Worm (Caenorhabditis elegans) whole organism, L4 larva: ENCODE data around the gene ssq-4.

Experiments used
- T20F7.1 ChIP-seq: fragments of 200-800 bp; sonication (Bioruptor generic); optimal IDR thresholded peaks from 2 replicates; lab custom pipeline; 2018; ENCODE audit warnings: mild to moderate bottlenecking, missing genetic modification characterization, missing compliant biosample characterization
- ZK337.2 ChIP-seq: fragments of 200-800 bp; sonication (Bioruptor generic); IDR thresholded peaks from 2 replicates; pipeline ENCODE4 v1.3.6; 2022; ENCODE audit warnings: missing genetic modification reagents, missing genetic modification characterization, missing compliant biosample characterization
- egl-27 ChIP-seq: sonication (generic microtip); optimal IDR thresholded peaks from 3 replicates; lab custom pipeline; 2017; ENCODE audit warnings: missing biosample characterization, missing genetic modification reagents, missing genetic modification characterization
- lim-7 ChIP-seq: fragments of 200-800 bp; sonication (Bioruptor generic); IDR thresholded peaks from 2 replicates; pipeline ENCODE4 v1.3.6; 2022; ENCODE audit warnings: missing genetic modification characterization, missing compliant biosample characterization
- lin-15B ChIP-seq: fragments of 150-350 bp; sonication (generic microtip); optimal IDR thresholded peaks from 3 replicates; lab custom pipeline; 2014; ENCODE audit warnings: missing biosample characterization, missing genetic modification characterization
- lin-39 ChIP-seq: fragments of 150-350 bp; optimal IDR thresholded peaks from 2 replicates; lab custom pipeline; 2014; ENCODE audit warnings: missing biosample characterization, missing genetic modification reagents, missing genetic modification characterization
- skn-1 ChIP-seq: fragments of 150-350 bp; optimal IDR thresholded peaks from 2 replicates; lab custom pipeline; 2014; ENCODE audit warnings: missing biosample characterization, missing genetic modification characterization
- unc-130 ChIP-seq: sonication (generic microtip); optimal IDR thresholded peaks from 2 replicates; lab custom pipeline; 2016; ENCODE audit warnings: missing genetic modification reagents, missing genetic modification characterization, missing compliant biosample characterization

- TF ChIP-seq T20F7.1 (GFP tag; lab: Kevin White, UChicago) (no peak), unc-130 (no peak), ZK337.2 (GFP tag; lab: Robert Waterston, UW) (no peak), lim-7 (no peak), lin-15B (tag; lab: Kevin White, UChicago) (no peak), skn-1 (tag; lab: Kevin White, UChicago) (no peak), lin-39 (no peak), egl-27 (no peak)
Observed at ce11 chrIV:5045389-5045788, 29.1 kb downstream of the ssq-4 start, which contains the start of gene hot-9.
